Fruit fly (Drosophila melanogaster) whole organism, embryonic: ENCODE measurements around the gene P5CDh2.

Experiments
- B-H1 ChIP-seq: fragments of 200-800 bp; sonication (Bioruptor generic); IDR thresholded peaks from 3 replicates; pipeline ENCODE4 v1.3.6; 2022; ENCODE audit warnings: missing biosample characterization, missing genetic modification characterization
- CG10209 ChIP-seq: fragments of 200-800 bp; sonication (Bioruptor generic); optimal IDR thresholded peaks from 3 replicates; lab custom pipeline; 2017; ENCODE audit warnings: missing biosample characterization, mild to moderate bottlenecking, missing genetic modification characterization, missing genetic modification reagents
- CG1024 ChIP-seq: fragments of 200-800 bp; sonication (Bioruptor generic); IDR thresholded peaks from 2 replicates; pipeline ENCODE4 v1.3.6; 2022; ENCODE audit warnings: missing biosample characterization, missing genetic modification characterization
- CG10543 ChIP-seq: fragments of 200-800 bp; sonication (Bioruptor generic); optimal IDR thresholded peaks from 3 replicates; lab custom pipeline; 2017; ENCODE audit warnings: missing biosample characterization, mild to moderate bottlenecking, missing genetic modification characterization, moderate library complexity
- CG10565 ChIP-seq: fragments of 200-800 bp; sonication (Bioruptor generic); optimal IDR thresholded peaks from 3 replicates; lab custom pipeline; 2016; ENCODE audit warnings: missing biosample characterization, mild to moderate bottlenecking, missing genetic modification characterization
- CG10979 ChIP-seq: fragments of 200-800 bp; sonication (Bioruptor generic); optimal IDR thresholded peaks from 2 replicates; lab custom pipeline; 2018; ENCODE audit warnings: missing biosample characterization, mild to moderate bottlenecking, missing genetic modification characterization, moderate library complexity
- CG1233 ChIP-seq: fragments of 200-800 bp; sonication (Bioruptor generic); optimal IDR thresholded peaks from 4 replicates; lab custom pipeline; 2018; ENCODE audit warnings: missing biosample characterization, mild to moderate bottlenecking, missing genetic modification characterization
- CG12659 ChIP-seq: fragments of 200-800 bp; sonication (Bioruptor generic); optimal IDR thresholded peaks from 3 replicates; lab custom pipeline; 2017; ENCODE audit warnings: mild to moderate bottlenecking, missing biosample characterization, missing genetic modification reagents, missing genetic modification characterization
- CG13123 ChIP-seq: fragments of 200-800 bp; sonication (Bioruptor generic); optimal IDR thresholded peaks from 2 replicates; lab custom pipeline; 2016; ENCODE audit warnings: missing biosample characterization, missing genetic modification characterization
- CG13296 ChIP-seq: fragments of 200-800 bp; sonication (Bioruptor generic); optimal IDR thresholded peaks from 3 replicates; lab custom pipeline; 2018; ENCODE audit warnings: missing biosample characterization, mild to moderate bottlenecking, missing genetic modification characterization
- CG14014 ChIP-seq: fragments of 200-800 bp; sonication (Bioruptor generic); IDR thresholded peaks from 2 replicates; pipeline ENCODE4 v1.3.6; 2022; ENCODE audit warnings: missing biosample characterization, missing genetic modification characterization
- CG15696 ChIP-seq: fragments of 200-800 bp; sonication (Bioruptor generic); optimal IDR thresholded peaks from 2 replicates; lab custom pipeline; 2019; ENCODE audit warnings: missing biosample characterization, mild to moderate bottlenecking, missing genetic modification characterization, moderate library complexity
- CG18476 ChIP-seq: fragments of 200-800 bp; sonication (Bioruptor generic); optimal IDR thresholded peaks from 2 replicates; lab custom pipeline; 2016; ENCODE audit warnings: missing biosample characterization, mild to moderate bottlenecking, missing genetic modification characterization
- CG2678 ChIP-seq: fragments of 200-800 bp; sonication (Bioruptor generic); optimal IDR thresholded peaks from 3 replicates; lab custom pipeline; 2019; ENCODE audit warnings: missing biosample characterization, mild to moderate bottlenecking, missing genetic modification characterization, moderate library complexity
- CG30431 ChIP-seq: fragments of 200-800 bp; sonication (Bioruptor generic); optimal IDR thresholded peaks from 2 replicates; lab custom pipeline; 2017; ENCODE audit warnings: missing biosample characterization, missing genetic modification characterization
- CG3281 ChIP-seq: fragments of 200-800 bp; sonication (Bioruptor generic); optimal IDR thresholded peaks from 3 replicates; lab custom pipeline; 2017; ENCODE audit warnings: missing biosample characterization, mild to moderate bottlenecking, missing genetic modification characterization
- CG6689 ChIP-seq: fragments of 200-800 bp; sonication (Bioruptor generic); IDR thresholded peaks from 2 replicates; pipeline ENCODE4 v1.3.6; 2022; ENCODE audit warnings: missing biosample characterization, missing genetic modification characterization
- CG6765 ChIP-seq: fragments of 200-800 bp; sonication (Bioruptor generic); optimal IDR thresholded peaks from 3 replicates; lab custom pipeline; 2017; ENCODE audit warnings: missing biosample characterization, mild to moderate bottlenecking, missing genetic modification characterization
- CG7786 ChIP-seq: fragments of 200-800 bp; sonication (Bioruptor generic); optimal IDR thresholded peaks from 2 replicates; lab custom pipeline; 2016; ENCODE audit warnings: missing biosample characterization, missing genetic modification characterization
- CG7839 ChIP-seq: fragments of 200-800 bp; sonication (Bioruptor generic); optimal IDR thresholded peaks from 3 replicates; lab custom pipeline; 2018; ENCODE audit warnings: missing biosample characterization, mild to moderate bottlenecking, missing genetic modification characterization, moderate library complexity
- CG8290 ChIP-seq, 3 experiments: fragments of 200-800 bp; sonication (Bioruptor generic); optimal IDR thresholded peaks; 2 replicates each; lab custom pipeline; 2016 to 2019; ENCODE audit warnings: missing biosample characterization in 3 of 3, missing genetic modification characterization in 3 of 3, mild to moderate bottlenecking in 2 of 3, moderate library complexity in 1 of 3
- Dek ChIP-seq: fragments of 200-800 bp; sonication (Bioruptor generic); optimal IDR thresholded peaks from 3 replicates; lab custom pipeline; 2019; ENCODE audit warnings: missing biosample characterization, mild to moderate bottlenecking, missing genetic modification characterization, moderate library complexity
- E2f1 ChIP-seq: fragments of 200-800 bp; sonication (Bioruptor generic); IDR thresholded peaks from 2 replicates; pipeline ENCODE4 v1.3.6; 2022; ENCODE audit warnings: missing biosample characterization, missing genetic modification characterization
- HHEX ChIP-seq: fragments of 200-800 bp; sonication (Bioruptor generic); optimal IDR thresholded peaks from 3 replicates; lab custom pipeline; 2017; ENCODE audit warnings: missing biosample characterization, mild to moderate bottlenecking, missing genetic modification characterization, missing genetic modification reagents
- Hr3 ChIP-seq: fragments of 200-800 bp; sonication (Bioruptor generic); optimal IDR thresholded peaks from 3 replicates; lab custom pipeline; 2016; ENCODE audit warnings: missing biosample characterization, missing genetic modification characterization
- Med ChIP-seq: fragments of 200-800 bp; sonication (Bioruptor generic); peaks from one replicate; lab custom pipeline; 2016; ENCODE audit warnings: missing biosample characterization, missing genetic modification characterization, mild to moderate bottlenecking, inconsistent platforms, moderate library complexity
- Meics ChIP-seq: fragments of 200-800 bp; sonication (Bioruptor generic); optimal IDR thresholded peaks from 2 replicates; lab custom pipeline; 2017; ENCODE audit warnings: missing biosample characterization, mild to moderate bottlenecking, missing genetic modification characterization
- bab2 ChIP-seq: fragments of 200-800 bp; sonication (Bioruptor generic); optimal IDR thresholded peaks from 2 replicates; lab custom pipeline; 2016; ENCODE audit warnings: missing biosample characterization, missing genetic modification characterization
- dati ChIP-seq: fragments of 200-800 bp; sonication (Bioruptor generic); IDR thresholded peaks from 2 replicates; pipeline ENCODE4 v1.3.6; 2022; ENCODE audit warnings: missing biosample characterization, missing genetic modification characterization
- dimm ChIP-seq: fragments of 200-800 bp; sonication (Bioruptor generic); IDR thresholded peaks from 2 replicates; pipeline ENCODE4 v1.3.6; 2022; ENCODE audit warnings: missing biosample characterization, missing genetic modification characterization
- dmrt11E ChIP-seq: fragments of 200-800 bp; sonication (Bioruptor generic); optimal IDR thresholded peaks from 3 replicates; lab custom pipeline; 2018; ENCODE audit warnings: missing biosample characterization, mild to moderate bottlenecking, missing genetic modification characterization, moderate library complexity
- fd3F ChIP-seq: fragments of 200-800 bp; sonication (Bioruptor generic); optimal IDR thresholded peaks from 2 replicates; lab custom pipeline; 2018; ENCODE audit warnings: missing biosample characterization, mild to moderate bottlenecking, missing genetic modification characterization, moderate library complexity
- fd96Cb ChIP-seq: fragments of 200-800 bp; sonication (Bioruptor generic); optimal IDR thresholded peaks from 2 replicates; lab custom pipeline; 2018; ENCODE audit warnings: missing biosample characterization, mild to moderate bottlenecking, missing genetic modification characterization, moderate library complexity
- gem ChIP-seq: fragments of 200-800 bp; sonication (Bioruptor generic); optimal IDR thresholded peaks from 2 replicates; lab custom pipeline; 2019; ENCODE audit warnings: missing biosample characterization, mild to moderate bottlenecking, missing genetic modification characterization, moderate library complexity
- hb ChIP-seq: fragments of 200-800 bp; sonication (Bioruptor generic); IDR thresholded peaks from 3 replicates; pipeline ENCODE4 v1.3.6; 2022; ENCODE audit warnings: missing biosample characterization, missing genetic modification characterization; ENCODE audit not compliant: partially characterized antibody
- kah ChIP-seq: fragments of 200-800 bp; sonication (Bioruptor generic); optimal IDR thresholded peaks from 2 replicates; lab custom pipeline; 2018; ENCODE audit warnings: missing biosample characterization, mild to moderate bottlenecking, missing genetic modification characterization
- lab ChIP-seq: fragments of 200-800 bp; sonication (Bioruptor generic); optimal IDR thresholded peaks from 3 replicates; lab custom pipeline; 2017; ENCODE audit warnings: missing biosample characterization, missing genetic modification characterization, mild to moderate bottlenecking, moderate library complexity, missing genetic modification reagents
- lola ChIP-seq, 3 experiments: fragments of >200 bp in 2 of 3; fragments of 200-800 bp in 1 of 3; sonication (Bioruptor generic) in 1 of 3; optimal IDR thresholded peaks; 2 replicates each; lab custom pipeline; 2017 to 2019; ENCODE audit warnings: missing biosample characterization in 3 of 3, missing genetic modification characterization in 3 of 3, mild to moderate bottlenecking in 1 of 3, moderate library complexity in 1 of 3
- maf-S ChIP-seq: fragments of 200-800 bp; sonication (Bioruptor generic); optimal IDR thresholded peaks from 2 replicates; lab custom pipeline; 2016; ENCODE audit warnings: missing biosample characterization, missing genetic modification characterization
- mirr ChIP-seq: fragments of 200-800 bp; sonication (Bioruptor generic); optimal IDR thresholded peaks from 3 replicates; lab custom pipeline; 2018; ENCODE audit warnings: missing biosample characterization, mild to moderate bottlenecking, missing genetic modification characterization
- odd ChIP-seq: fragments of 200-800 bp; sonication (Bioruptor generic); optimal IDR thresholded peaks from 2 replicates; lab custom pipeline; 2017; ENCODE audit warnings: missing biosample characterization, mild to moderate bottlenecking, missing genetic modification characterization
- p53 ChIP-seq: fragments of 200-800 bp; sonication (Bioruptor generic); optimal IDR thresholded peaks from 2 replicates; lab custom pipeline; 2016; ENCODE audit warnings: missing biosample characterization, missing genetic modification characterization
- ranshi ChIP-seq: fragments of 200-800 bp; sonication (Bioruptor generic); IDR thresholded peaks from 2 replicates; pipeline ENCODE4 v1.3.6; 2022; ENCODE audit warnings: missing biosample characterization, missing genetic modification characterization
- row ChIP-seq: fragments of 200-800 bp; sonication (Bioruptor generic); IDR thresholded peaks from 3 replicates; pipeline ENCODE4 v1.3.6; 2022; ENCODE audit warnings: missing biosample characterization, missing genetic modification characterization
- run ChIP-seq: fragments of 200-800 bp; sonication (Bioruptor generic); optimal IDR thresholded peaks from 3 replicates; lab custom pipeline; 2018; ENCODE audit warnings: missing biosample characterization, mild to moderate bottlenecking, missing genetic modification characterization
- sens ChIP-seq: fragments of 200-800 bp; sonication (Bioruptor generic); peaks from one replicate; lab custom pipeline; 2016; ENCODE audit warnings: missing biosample characterization, missing genetic modification characterization
- sug ChIP-seq: fragments of 200-800 bp; optimal IDR thresholded peaks from 2 replicates; lab custom pipeline; 2019; ENCODE audit warnings: missing biosample characterization, mild to moderate bottlenecking, missing genetic modification characterization, moderate library complexity
- toy ChIP-seq: fragments of 200-800 bp; sonication (Bioruptor generic); IDR thresholded peaks from 2 replicates; pipeline ENCODE4 v1.3.6; 2022; ENCODE audit warnings: missing biosample characterization, missing genetic modification characterization
- twi ChIP-seq: fragments of 200-800 bp; optimal IDR thresholded peaks from 2 replicates; lab custom pipeline; 2019; ENCODE audit warnings: missing biosample characterization, mild to moderate bottlenecking, missing genetic modification characterization, moderate library complexity
- unpg ChIP-seq: fragments of 200-800 bp; sonication (Bioruptor generic); optimal IDR thresholded peaks from 3 replicates; lab custom pipeline; 2018; ENCODE audit warnings: missing biosample characterization, mild to moderate bottlenecking, missing genetic modification characterization, moderate library complexity

The P5CDh2 gene

dm6 chr3R:21856873-21857243 is 20.9 kb upstream of the P5CDh2 start:
- no peak for TF ChIP-seq toy (GFP tag; lab: Robert Waterston, UW)
- peak; percentile 1 for TF ChIP-seq sug (tag; lab: Kevin White, UChicago)
- TF ChIP-seq CG6689 (GFP tag; lab: Robert Waterston, UW) = no peak
- peak; percentile 32 for TF ChIP-seq lab (GFP tag; lab: Kevin White, UChicago)
- TF ChIP-seq CG1024 = 0 out of 2 replicates have a peak, but pooled peaks have one; percentile 20
- no peak for TF ChIP-seq CG7839 (tag; lab: Kevin White, UChicago)
- TF ChIP-seq mirr (GFP tag; lab: Kevin White, UChicago) = peak; percentile 29
- TF ChIP-seq fd3F (GFP tag; lab: Kevin White, UChicago) = peak; percentile 12
- no peak for TF ChIP-seq Dek (tag; lab: Kevin White, UChicago)
- TF ChIP-seq gem (tag; lab: Kevin White, UChicago) = no peak
- peak; percentile 32 for TF ChIP-seq CG13296 (GFP tag; lab: Kevin White, UChicago)
- TF ChIP-seq kah = no peak
- peak; percentile 4 for TF ChIP-seq CG3281 (GFP tag; lab: Kevin White, UChicago)
- TF ChIP-seq CG13123 = no peak
- TF ChIP-seq CG14014 (GFP tag; lab: Robert Waterston, UW) = 0 out of 2 replicates have a peak, but pooled peaks have one; percentile 26
- no peak for TF ChIP-seq CG10565 (GFP tag; lab: Kevin White, UChicago)
- TF ChIP-seq HHEX (GFP tag; lab: Kevin White, UChicago) = peak; percentile 12
- no peak for TF ChIP-seq hb (GFP tag; lab: Robert Waterston, UW)
- TF ChIP-seq fd96Cb (tag; lab: Kevin White, UChicago) = peak; percentile 13
- TF ChIP-seq CG10543 = peak; percentile 29
- TF ChIP-seq Hr3 = no peak
- peak; percentile 23 for TF ChIP-seq CG1233 (GFP tag; lab: Kevin White, UChicago)
- TF ChIP-seq odd (GFP tag; lab: Kevin White, UChicago) = peak; percentile 11
- TF ChIP-seq CG2678 (tag; lab: Kevin White, UChicago) = peak; percentile 12
- TF ChIP-seq CG6765 (GFP tag; lab: Kevin White, UChicago) = peak; percentile 11
- TF ChIP-seq dimm (GFP tag; lab: Robert Waterston, UW) = no peak
- TF ChIP-seq maf-S = peak; percentile 4
- TF ChIP-seq CG10209 (GFP tag; lab: Kevin White, UChicago) = no peak
- peak; percentile 14 for TF ChIP-seq bab2 (GFP tag; lab: Kevin White, UChicago)
- peak; percentile 5 for TF ChIP-seq Meics
- TF ChIP-seq twi (tag; lab: Kevin White, UChicago) = no peak
- peak; percentile 89 for TF ChIP-seq Med (GFP tag; lab: Kevin White, UChicago)
- no peak for TF ChIP-seq CG8290 (GFP tag; optimal IDR thresholded peaks at IDR 0.05; lab: Kevin White, UChicago)
- TF ChIP-seq CG8290 (tag; optimal IDR thresholded peaks at IDR 0.05; lab: Kevin White, UChicago) = peak in 1 of 2 experiments; percentile 47
- TF ChIP-seq run (tag; lab: Kevin White, UChicago) = no peak
- TF ChIP-seq B-H1 = no peak
- TF ChIP-seq E2f1 (GFP tag; lab: Robert Waterston, UW) = no peak
- no peak for TF ChIP-seq p53 (GFP tag; lab: Kevin White, UChicago)
- TF ChIP-seq CG12659 (GFP tag; lab: Kevin White, UChicago) = peak; percentile 5

- no peak for TF ChIP-seq CG30431 (GFP tag; lab: Kevin White, UChicago)
- no peak for TF ChIP-seq CG14014 (GFP tag; lab: Robert Waterston, UW)
- no peak for TF ChIP-seq CG2678 (tag; lab: Kevin White, UChicago)
- 0 out of 2 replicates have a peak, but pooled peaks have one; percentile 5 for TF ChIP-seq ranshi (GFP tag; lab: Robert Waterston, UW)
- TF ChIP-seq row = 0 out of 3 replicates have a peak, but pooled peaks have one; percentile 7
- TF ChIP-seq sens = peak; percentile 70
- TF ChIP-seq dati (GFP tag; lab: Robert Waterston, UW) = no peak
- peak; percentile 10 for TF ChIP-seq CG10979 (tag; lab: Kevin White, UChicago)
- no peak for TF ChIP-seq CG18476 (GFP tag; lab: Kevin White, UChicago)
- TF ChIP-seq lola (GFP tag; optimal IDR thresholded peaks at IDR 0.05; lab: Kevin White, UChicago) = peak in 1 of 3 experiments; percentile 7
- no peak for TF ChIP-seq CG6689 (GFP tag; lab: Robert Waterston, UW)
- no peak for TF ChIP-seq CG7786
- TF ChIP-seq gem (tag; lab: Kevin White, UChicago) = peak; percentile 1
- TF ChIP-seq dmrt11E (tag; lab: Kevin White, UChicago) = peak; percentile 24
- TF ChIP-seq unpg = no peak
- TF ChIP-seq CG15696 (tag; lab: Kevin White, UChicago) = peak; percentile 46
These were observed 20.2 kb upstream of the P5CDh2 start for dm6 chr3R:21857509-21857908.
